Fruit fly (Drosophila melanogaster) ovary, adult (tissue): ENCODE results near the gene CG10863.

Experiments
- CG17801 ChIP-seq: fragments of 200-800 bp; optimal IDR thresholded peaks from 2 replicates; lab custom pipeline; 2019; ENCODE audit warnings: missing biosample characterization, mild to moderate bottlenecking, missing genetic modification characterization, moderate library complexity; ENCODE audit not compliant: partially characterized antibody

Gene CG10863

DNA sequence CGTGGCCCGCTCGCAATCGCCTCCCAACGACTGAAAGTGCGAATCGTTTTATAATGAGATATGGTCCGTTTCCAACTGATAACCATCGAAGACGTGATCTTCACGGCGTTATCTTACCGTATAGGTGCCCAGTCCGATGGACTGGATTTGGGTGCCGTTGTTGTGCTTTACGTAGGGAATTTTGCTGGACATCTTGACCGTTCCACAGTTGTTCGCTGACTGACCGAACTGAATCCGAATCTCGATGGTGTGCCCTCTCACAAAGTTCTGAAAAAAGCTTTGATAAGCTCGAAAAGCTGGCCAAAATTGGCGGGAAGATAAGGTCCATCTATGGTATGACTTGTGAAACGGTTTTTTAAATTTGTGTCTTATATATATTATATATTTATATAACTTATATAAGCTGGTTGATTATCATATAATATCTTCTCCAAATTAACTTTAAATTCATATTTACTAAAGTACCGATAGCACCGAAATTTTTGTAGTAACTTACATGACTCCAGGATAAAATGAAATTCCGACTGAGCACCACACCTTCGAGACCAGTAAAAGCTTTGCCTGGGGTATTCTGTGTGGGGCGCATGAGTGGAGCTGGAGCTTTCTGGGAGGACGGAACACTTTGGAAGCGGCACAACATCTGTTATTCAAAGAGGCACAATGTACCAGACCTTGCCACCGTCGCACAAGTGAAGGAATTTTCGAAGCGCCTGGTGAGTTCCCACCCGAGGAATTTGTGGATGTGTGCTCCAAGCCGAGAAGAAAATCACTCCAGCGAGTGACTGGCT is at the start of gene CG10863, which contains the start of gene CG14982:
TSS of gene CG10863 (minus strand) at position 225 of the 788 bp plus-strand sequence.
TSS of gene CG14982 (plus strand) at position 470 of the 788 bp plus-strand sequence.
- TF ChIP-seq CG17801 (GFP tag; lab: Kevin White, UChicago) = peak; percentile 56

DNA sequence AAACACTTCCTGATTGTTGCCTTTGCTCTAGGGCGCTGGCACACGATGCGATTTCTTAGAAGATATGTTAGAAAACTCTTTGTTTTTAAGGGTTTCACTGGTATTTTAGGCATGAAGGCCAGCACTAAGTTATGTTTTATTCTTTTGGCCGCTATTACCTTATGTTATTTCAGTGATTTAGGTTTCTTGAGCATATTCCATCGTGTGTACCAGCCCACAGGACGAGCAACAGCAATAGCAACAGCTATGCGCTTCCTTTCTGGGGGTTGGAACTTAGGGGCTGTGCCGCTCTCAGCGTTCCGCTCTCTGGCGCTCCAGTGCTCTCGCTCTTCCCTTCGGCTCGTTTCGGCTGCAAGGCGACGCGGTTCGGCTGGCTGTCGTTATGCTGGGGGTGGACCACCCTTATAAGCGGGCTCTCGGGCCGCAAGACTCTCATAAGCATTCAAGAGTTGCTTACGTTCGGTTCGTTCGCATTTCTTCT is 41.2 kb upstream of the CG10863 start, which contains the start of gene scrt:
TSS of gene scrt (plus strand) at position 431 of the 481 bp plus-strand sequence.
- TF ChIP-seq CG17801 (GFP tag; lab: Kevin White, UChicago) = no peak

DNA sequence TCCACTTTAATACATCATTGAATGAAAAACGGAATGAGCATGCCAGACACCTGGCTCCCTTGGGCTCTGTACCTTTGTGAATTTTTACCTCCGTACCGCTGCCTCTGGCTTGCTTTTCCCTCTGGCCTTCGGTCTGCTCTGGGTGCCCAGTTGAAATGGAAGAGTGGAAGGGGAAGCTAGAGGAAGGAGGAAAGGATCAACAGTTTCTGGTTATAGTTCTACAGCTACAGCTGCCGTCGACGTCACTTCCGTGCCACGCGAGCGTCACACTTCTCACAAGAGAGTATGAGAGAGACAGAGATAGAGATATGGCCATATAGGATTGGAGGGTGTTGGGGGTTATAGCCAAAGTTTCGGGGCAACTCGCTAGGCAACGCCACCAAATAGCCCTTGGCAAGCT is 37.8 kb upstream of the CG10863 start:
- TF ChIP-seq CG17801 (GFP tag; lab: Kevin White, UChicago) = no peak

DNA sequence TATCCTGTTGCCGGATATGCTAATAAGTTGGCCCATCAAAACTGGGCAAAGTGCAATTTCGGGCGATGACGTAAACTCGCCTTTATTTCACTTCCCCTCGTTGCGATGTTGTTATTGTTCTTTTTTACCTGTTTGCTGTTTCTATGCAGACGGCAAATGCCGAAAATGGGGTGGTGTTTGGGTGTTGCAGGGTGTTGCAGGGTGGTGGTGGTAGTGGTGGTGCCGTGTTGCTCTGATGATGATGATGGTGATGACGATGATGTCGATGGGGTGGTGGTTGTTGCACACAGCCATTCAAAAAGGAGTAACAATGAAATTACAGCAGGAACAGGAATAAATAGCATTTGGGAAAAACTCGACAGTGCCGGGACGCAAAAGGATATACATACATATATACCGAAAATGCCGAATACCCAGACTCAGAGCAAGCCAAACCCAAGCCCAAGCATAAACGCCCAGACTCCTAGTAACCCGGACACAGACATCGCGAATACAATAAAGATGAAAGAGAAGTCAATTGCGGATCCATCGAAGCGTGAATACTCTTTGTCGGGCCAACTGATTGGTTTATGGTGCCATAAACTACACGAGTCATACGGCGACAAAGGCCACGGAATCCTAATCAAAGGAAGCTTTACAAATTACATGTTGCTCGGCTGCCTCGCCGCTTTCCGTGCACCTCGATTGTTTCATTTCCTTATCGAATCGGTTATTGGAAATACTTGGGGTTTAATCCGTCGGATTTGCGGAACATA is 36.7 kb upstream of the CG10863 start:
- TF ChIP-seq CG17801 (GFP tag; lab: Kevin White, UChicago) = no peak

DNA sequence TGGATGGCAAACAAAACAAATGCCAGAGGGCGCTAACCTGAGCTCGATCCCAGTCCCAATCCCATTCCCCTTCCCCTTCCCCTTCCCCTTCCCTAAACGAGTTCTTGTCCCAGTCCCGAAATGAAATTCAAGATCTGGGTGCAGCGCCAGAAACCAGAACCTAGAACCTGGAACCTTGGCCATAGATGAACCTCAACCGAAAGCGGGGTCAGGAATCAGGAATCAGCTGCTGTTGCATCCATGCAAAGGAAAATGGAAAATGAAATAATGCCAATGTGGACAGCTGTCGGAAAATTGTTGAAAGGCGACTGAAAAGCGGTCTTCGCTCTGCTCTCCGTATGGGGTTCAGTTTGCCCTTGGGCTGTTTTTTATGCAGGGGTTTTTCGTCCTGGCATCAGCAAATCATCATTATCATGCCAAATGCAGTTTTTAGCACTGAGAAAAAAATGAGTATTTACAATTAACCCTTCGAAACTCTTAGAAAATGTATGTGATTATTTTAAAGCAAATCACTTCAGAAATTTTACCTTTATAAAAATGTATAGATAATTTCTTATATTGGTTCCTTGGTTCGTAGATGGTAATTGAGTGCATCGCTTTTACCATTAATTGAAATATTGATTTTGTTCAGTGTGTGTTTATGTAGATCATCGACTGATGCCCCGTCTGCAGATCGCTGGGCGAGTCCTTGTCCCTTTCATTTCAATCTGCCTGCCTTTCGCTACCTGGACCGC is 35.5 kb upstream of the CG10863 start:
- TF ChIP-seq CG17801 (GFP tag; lab: Kevin White, UChicago) = no peak

DNA sequence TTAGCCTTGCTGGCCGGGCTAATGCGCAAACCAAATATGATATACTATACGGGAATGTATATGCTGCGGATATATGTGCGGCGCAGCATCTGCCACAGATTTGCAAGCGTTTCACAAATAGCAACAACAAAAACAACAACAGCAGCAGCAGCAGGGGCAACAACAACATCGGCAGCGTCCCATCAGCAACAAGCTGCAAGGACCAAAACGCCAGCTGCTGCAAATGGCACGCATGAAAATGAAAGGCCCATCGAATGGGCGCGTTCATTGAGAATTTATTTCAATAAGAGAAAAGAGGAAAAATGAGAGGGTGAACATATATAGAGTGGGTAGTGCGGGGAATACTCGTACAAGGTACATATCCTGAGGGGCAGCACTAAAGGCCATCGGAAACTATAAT is 34.2 kb upstream of the CG10863 start:
- no peak for TF ChIP-seq CG17801 (GFP tag; lab: Kevin White, UChicago)

DNA sequence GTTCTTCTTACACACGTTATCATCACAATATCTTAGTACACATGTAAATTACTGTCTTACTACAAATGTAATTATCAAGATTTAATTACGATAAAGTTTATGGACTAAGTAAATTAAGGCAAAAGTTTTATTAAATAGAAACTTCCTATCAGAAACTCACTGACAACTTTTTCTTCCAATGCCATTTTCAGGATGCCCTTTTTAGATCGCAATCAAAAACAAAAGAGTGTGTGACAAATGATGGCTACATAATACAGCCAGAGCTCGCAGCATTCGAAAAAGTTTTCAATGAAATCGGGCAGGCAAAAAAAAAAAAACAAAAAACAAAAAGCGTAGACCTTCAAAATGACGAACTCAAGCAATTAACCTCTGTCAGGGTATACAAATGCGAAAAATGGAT is 30.3 kb upstream of the CG10863 start, which contains the start of gene CG43915:
TSS of gene CG43915 (plus strand) at position 301 of the 400 bp plus-strand sequence.
- TF ChIP-seq CG17801 (GFP tag; lab: Kevin White, UChicago) = no peak

DNA sequence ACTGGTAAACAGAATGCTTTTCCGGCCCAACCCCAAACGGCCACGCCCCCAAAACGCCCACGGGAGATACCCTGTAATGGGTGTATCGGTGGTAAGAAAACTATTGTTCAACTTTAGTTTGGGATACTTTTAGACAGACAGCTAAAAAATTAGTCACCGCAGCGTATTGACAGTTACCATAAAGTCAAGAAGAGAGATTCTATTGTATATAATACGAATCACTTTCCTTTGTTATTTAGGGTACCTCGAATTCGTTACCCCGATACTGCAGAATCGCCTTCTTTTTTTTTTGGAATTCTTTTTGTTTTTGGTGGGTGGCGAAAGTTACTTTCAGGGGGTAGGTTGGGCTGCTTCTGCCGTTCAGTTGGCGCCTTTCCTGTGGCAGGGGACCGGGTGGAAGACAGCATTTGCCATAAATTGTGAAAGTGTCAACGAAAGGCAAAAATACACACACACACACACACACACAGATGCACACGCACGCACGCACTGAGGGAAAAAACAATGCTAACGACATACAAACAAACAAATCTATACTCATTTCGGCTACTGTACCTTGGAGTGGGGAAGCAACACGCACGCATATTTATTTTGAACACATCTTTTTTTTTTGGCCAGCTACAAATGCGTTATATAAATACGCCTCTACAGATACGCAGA is 28.2 kb upstream of the CG10863 start:
- no peak for TF ChIP-seq CG17801 (GFP tag; lab: Kevin White, UChicago)

DNA sequence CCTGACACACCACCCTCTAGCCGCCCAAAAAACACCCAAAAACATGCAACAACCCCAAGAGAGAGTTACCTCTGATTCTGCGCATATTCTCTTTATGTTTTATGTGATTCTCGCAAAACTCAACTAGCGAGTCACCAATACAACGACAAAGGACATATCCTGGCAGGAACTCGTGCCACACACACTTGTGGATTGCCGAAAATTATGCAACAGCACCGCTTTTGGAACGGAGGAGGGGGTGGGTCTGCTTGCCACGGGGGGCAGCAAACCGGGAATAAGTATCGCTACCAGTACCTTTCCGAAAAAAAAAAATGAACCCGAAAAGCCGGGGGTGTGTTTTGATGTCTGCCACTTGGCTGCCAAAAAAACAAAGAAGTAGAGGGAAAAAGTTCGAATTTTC is 22.8 kb upstream of the CG10863 start:
- TF ChIP-seq CG17801 (GFP tag; lab: Kevin White, UChicago) = no peak

DNA sequence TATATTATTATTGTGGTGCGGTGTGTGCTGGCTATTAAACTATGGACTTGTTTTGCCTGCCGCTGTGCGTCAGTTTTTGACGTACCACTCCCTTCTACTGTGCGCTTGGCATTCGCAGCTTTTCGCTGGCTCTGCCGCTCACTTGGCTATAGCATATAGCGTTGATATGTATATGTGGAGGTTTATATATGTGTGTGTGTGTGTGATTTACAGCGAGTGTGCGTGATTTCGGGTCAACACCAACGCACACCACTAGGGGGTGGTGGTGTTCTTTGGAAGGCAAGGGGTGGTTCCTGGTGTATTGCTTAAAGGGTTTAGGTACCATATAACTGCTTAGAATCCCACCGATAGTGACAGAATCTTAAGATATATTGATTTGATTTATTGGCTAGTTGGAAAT is 22.4 kb upstream of the CG10863 start, which contains the start of gene CG12605:
TSS of gene CG12605 (minus strand) at position 101 of the 400 bp plus-strand sequence.
- TF ChIP-seq CG17801 (GFP tag; lab: Kevin White, UChicago) = no peak

DNA sequence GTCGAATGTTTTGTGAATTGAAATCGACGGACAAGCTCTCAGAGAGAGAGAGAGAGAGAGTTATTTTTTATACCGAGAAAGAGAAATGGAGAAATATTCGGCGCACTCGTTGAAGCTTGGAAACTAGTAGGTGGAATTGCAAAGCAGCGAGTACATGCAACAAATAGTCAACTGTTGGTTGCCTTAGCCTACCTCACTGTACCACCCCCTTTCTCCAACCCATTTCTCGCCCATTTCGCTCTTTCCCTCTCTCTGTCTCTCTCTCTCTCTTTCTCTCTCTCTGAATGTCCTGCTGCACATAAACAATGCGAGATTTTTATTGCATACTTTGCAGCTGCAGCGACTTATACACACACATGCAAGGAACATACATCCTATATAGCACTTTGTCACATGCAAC is 21.7 kb upstream of the CG10863 start:
- TF ChIP-seq CG17801 (GFP tag; lab: Kevin White, UChicago) = no peak

DNA sequence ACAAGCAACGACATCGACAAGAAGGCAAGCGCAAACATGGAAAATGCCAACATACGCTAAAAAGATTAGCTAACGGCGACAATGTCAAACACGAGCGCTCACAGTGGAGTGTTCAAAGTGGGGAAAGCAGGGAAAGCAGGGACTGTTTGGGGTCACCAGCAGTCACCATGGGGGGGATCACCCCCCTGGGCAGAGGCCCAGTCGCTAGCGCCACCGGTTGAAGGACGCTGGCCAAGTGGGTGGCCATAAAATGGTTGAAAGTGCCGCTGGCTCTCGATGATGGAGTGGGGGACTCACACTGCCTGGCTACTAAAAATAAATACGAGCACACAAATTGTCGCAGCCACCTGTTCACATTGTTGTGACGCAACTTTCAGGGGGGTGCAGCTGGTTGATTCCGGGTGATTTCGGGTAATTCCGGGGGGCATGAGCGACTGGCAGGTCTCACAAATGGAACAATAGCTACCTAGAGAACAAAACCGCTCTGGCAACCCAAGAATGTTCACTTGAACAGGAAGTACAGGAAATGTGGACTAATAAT is 18.7 kb upstream of the CG10863 start:
- no peak for TF ChIP-seq CG17801 (GFP tag; lab: Kevin White, UChicago)

DNA sequence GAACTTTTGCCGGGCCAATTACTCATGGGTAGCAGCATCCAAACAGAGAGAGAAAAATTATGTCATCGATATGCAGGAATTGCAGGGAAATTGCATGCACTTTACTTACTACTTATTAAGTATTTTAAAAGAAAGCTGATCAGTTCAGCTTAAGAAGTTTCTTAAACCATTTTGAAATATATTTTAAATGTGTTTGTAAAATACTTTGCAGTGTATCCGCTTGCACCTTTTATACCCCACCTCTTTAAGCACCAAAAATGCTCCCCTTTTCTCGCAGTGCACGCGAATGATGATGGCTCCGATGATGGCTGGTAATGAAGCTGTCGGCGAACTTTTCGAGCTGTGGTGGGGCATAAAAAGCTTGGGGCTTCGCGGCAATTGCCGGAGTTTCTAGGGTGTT is 10.2 kb upstream of the CG10863 start, which contains the start of gene CG14984:
TSS of gene CG14984 (minus strand) at position 83 of the 400 bp plus-strand sequence.
- TF ChIP-seq CG17801 (GFP tag; lab: Kevin White, UChicago) = no peak

DNA sequence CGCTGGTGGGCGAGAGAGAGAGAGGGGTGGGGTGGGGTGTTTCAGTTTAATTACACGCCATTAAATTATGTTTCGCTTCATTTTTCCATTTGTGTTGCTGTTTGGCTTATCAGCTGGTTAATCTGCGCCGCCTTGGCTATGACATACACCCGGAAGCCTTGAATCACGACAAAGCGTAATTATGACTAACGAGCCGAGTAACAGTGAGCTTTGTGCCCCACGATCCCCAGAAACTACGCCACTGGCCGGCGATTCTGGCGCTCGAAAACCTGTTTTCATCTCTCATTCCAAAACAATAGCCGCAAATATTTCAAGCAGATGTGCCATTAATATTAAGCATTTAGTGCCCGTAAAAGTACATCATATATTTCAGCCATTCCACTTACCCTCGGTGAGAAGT is 9.6 kb upstream of the CG10863 start:
- no peak for TF ChIP-seq CG17801 (GFP tag; lab: Kevin White, UChicago)
